Worm (Caenorhabditis elegans): ENCODE results near the gene ilys-3.

Gene ilys-3

DNA sequence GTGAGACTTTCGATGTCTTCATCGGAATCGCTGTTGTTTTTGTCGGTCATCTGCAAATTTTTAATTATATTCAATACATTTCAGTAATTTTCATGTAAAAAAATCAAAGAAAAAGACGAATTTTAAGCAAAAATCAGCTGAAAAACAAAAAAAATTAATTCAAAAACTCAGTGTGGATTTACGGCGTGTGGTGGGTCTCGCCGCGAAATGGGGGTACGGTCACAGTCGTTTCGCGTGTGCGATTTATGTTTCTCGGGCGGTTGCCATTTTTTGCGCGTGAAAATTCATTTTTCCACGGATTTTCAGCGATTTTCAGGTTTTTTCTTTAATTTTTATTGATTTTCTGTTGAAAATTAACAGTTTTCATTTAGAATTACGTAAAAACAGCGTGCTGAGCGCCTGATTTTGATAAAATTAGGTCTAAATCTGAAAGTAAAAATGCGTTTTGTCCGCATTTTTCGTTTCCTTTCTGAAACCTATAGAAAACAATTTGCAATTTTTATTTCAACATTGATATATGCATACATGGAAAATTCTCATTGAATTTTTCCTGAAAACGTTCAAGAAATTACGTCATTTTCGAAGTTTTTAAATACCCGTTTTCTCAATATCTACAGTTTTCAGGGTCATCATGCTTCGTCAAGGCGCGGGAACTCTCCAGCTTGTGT, 31.0 kb downstream of the ilys-3 start, which contains the start of the genes ccdc-12 and Y69A2AR.18 (continued):
- TF ChIP-seq aha-1 (tag) (peak; percentile 92), lin-13 (GFP tag; optimal IDR thresholded peaks at IDR 0.05) (no peak), unc-130 (GFP tag; optimal IDR thresholded peaks at IDR 0.05) (peak; percentile 49), daf-8 (GFP tag; IDR thresholded peaks at IDR 0.05) (no peak), dve-1 (tag; optimal IDR thresholded peaks at IDR 0.05; ENCODE audit: insufficient read depth) (no peak), lin-1 (GFP tag; IDR thresholded peaks at IDR 0.05) (no peak), arid-1 (GFP tag; conservative IDR thresholded peaks at IDR 0.05) (0 out of 2 replicates have a peak, but pooled peaks have one; percentile 20), pqm-1 (tag; optimal IDR thresholded peaks at IDR 0.05) (no peak), saeg-2 (GFP tag; IDR thresholded peaks at IDR 0.05) (no peak), nhr-42 (GFP tag; IDR thresholded peaks at IDR 0.05) (no peak), F37D6.2 (tag; optimal IDR thresholded peaks at IDR 0.05) (no peak), nhr-76 (tag; optimal IDR thresholded peaks at IDR 0.05) (no peak)

ce11 chrIV:2496084-2496483, 31.8 kb downstream of the ilys-3 start:
- TF ChIP-seq aha-1 (tag) (peak; percentile 96), hmg-1.1 (GFP tag; IDR thresholded peaks at IDR 0.05) (no peak), ceh-20 (GFP tag; IDR thresholded peaks at IDR 0.05) (no peak), mep-1 (tag; optimal IDR thresholded peaks at IDR 0.05) (no peak), zfp-2 (tag; optimal IDR thresholded peaks at IDR 0.05) (no peak), daf-12 (tag; optimal IDR thresholded peaks at IDR 0.05) (no peak), R02D3.7 (tag; optimal IDR thresholded peaks at IDR 0.05) (no peak), zfp-3 (GFP tag; conservative IDR thresholded peaks at IDR 0.05) (no peak), php-3 (GFP tag; IDR thresholded peaks at IDR 0.05) (no peak)

DNA sequence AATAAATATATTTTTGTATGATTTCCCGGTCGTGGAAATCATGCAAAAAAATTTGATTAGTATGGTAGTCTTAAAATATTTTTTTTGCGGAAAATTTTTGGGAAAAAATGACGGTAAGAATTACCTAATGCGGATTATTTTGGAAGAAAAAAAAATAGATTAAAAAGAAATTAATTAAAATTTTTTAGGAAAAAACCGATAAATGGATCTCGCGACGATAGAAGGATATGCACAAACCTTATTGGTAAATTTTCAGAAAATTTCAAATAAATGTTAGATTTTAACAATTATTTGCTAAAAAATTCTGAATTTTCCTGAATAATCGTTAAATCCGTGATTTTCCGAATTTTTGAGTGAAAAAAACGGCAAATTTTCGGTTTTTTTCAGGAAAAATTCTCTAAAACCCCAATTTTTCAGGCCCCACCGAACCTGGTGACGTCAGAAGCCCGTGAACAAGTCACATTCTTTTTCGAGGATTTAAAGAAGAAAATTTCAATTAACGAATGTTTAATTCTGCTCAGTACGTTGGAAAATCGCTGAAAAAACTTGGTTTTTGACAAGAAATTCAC, 33.4 kb downstream of the ilys-3 start, which contains the start of gene Y69A2AR.16:
TSS of gene Y69A2AR.16 (plus strand) at position 189 of the 569 bp plus-strand sequence.
- TF ChIP-seq aha-1 (tag) (peak; percentile 10), pha-4 (GFP tag; IDR thresholded peaks at IDR 0.05) (peak; percentile 13; the same call in 1 of the 2 replicates), pha-4 (tag; optimal IDR thresholded peaks at IDR 0.05) (no peak), T26A8.4 (GFP tag; IDR thresholded peaks at IDR 0.05) (peak; percentile 30; the same call in 1 of the 2 replicates), zfp-3 (GFP tag; conservative IDR thresholded peaks at IDR 0.05) (0 out of 2 replicates have a peak, but pooled peaks have one; percentile 70), lin-38 (GFP tag; IDR thresholded peaks at IDR 0.05) (peak; percentile 55), ctbp-1 (GFP tag; IDR thresholded peaks at IDR 0.05) (0 out of 2 replicates have a peak, but pooled peaks have one; percentile 36), cey-2 (tag; optimal IDR thresholded peaks at IDR 0.05; ENCODE audit: borderline replicate concordance, insufficient read depth) (no peak), lsy-2 (tag; optimal IDR thresholded peaks at IDR 0.05) (peak in 1 of 2 experiments; percentile 42), nhr-102 (tag; optimal IDR thresholded peaks at IDR 0.05) (peak; percentile 30), vab-7 (GFP tag; IDR thresholded peaks at IDR 0.05) (0 out of 2 replicates have a peak, but pooled peaks have one; percentile 12), mep-1 (tag; optimal IDR thresholded peaks at IDR 0.05) (peak; percentile 32), rbr-2 (tag; optimal IDR thresholded peaks at IDR 0.05) (no peak), hif-1 (tag; optimal IDR thresholded peaks at IDR 0.05) (no peak)

DNA sequence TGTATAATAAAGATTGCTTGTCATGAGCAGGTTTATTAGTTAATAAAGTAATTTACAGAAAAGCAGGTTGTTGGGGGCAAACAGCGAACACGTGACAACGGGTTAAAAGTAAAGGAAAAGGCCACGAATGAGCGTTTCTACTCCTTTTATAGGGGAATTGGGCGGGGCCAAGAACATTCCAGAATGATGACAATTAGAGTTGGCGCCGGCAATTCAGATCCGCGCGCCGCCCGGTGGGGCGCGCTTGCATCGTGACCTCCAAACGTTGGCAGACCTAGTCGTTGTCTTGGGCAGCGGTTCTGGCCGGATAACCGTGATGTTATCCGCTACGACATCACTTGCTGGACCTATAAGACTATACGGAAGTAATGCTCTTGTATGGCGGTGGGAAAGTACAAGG, 38.4 kb downstream of the ilys-3 start:
- TF ChIP-seq lin-38 (GFP tag; IDR thresholded peaks at IDR 0.05), result 0 out of 2 replicates have a peak, but pooled peaks have one; percentile 37
- peak; percentile 51; the same call in 1 of the 2 replicates for TF ChIP-seq egl-43 (GFP tag; IDR thresholded peaks at IDR 0.05)
- peak; percentile 27; the same call in 1 of the 2 replicates for TF ChIP-seq set-16 (GFP tag; IDR thresholded peaks at IDR 0.05)

All from whole organism, L4 larva.